Worm (Caenorhabditis elegans) whole organism, L1 larva: ENCODE data around the gene C50E3.9.
A peak's percentile ranks its signal among the peaks of the same experiment; 100 is the strongest.

Source experiments
- C04F5.9 ChIP-seq: sonication (generic microtip); optimal IDR thresholded peaks from 2 replicates; lab custom pipeline; 2016; ENCODE audit warnings: missing genetic modification characterization, missing compliant biosample characterization
- C34B4.2 ChIP-seq: sonication (generic microtip); optimal IDR thresholded peaks from 2 replicates; lab custom pipeline; 2017; ENCODE audit warnings: mild to moderate bottlenecking, missing genetic modification characterization, missing compliant biosample characterization
- F16B12.6 ChIP-seq: fragments of 150-350 bp; optimal IDR thresholded peaks from 2 replicates; lab custom pipeline; 2014; ENCODE audit warnings: missing biosample characterization, missing genetic modification characterization
- Y116A8C.19 ChIP-seq: sonication (generic microtip); optimal IDR thresholded peaks from 2 replicates; lab custom pipeline; 2016; ENCODE audit warnings: missing compliant biosample characterization, missing genetic modification characterization, borderline replicate concordance
- aha-1 ChIP-seq: fragments of 150-350 bp; optimal IDR thresholded peaks from 2 replicates; lab custom pipeline; 2014; ENCODE audit warnings: missing biosample characterization, missing genetic modification characterization
- alr-1 ChIP-seq: fragments of 200-800 bp; sonication (Bioruptor generic); optimal IDR thresholded peaks from 2 replicates; lab custom pipeline; 2018; ENCODE audit warnings: borderline replicate concordance, mild to moderate bottlenecking, missing genetic modification characterization, missing compliant biosample characterization
- blmp-1 ChIP-seq: fragments of 150-350 bp; optimal IDR thresholded peaks from 2 replicates; lab custom pipeline; 2014; ENCODE audit warnings: missing biosample characterization, missing genetic modification characterization
- ceh-82 ChIP-seq, 3 experiments: fragments of 150-350 bp in 1 of 3; sonication (generic microtip) in 2 of 3; optimal IDR thresholded peaks; 2 replicates each; lab custom pipeline; 2014 to 2017; ENCODE audit warnings: missing biosample characterization in 3 of 3, missing genetic modification characterization in 3 of 3
- ceh-88 ChIP-seq: fragments of 200-800 bp; sonication (Bioruptor generic); IDR thresholded peaks from 2 replicates; pipeline ENCODE4 v1.3.6; 2022; ENCODE audit warnings: missing genetic modification characterization, missing compliant biosample characterization
- dsc-1 ChIP-seq: sonication (generic microtip); optimal IDR thresholded peaks from 2 replicates; lab custom pipeline; 2016; ENCODE audit warnings: mild to moderate bottlenecking, missing genetic modification characterization, missing compliant biosample characterization
- efl-1 ChIP-seq, 4 experiments: fragments of 150-350 bp; optimal IDR thresholded peaks in 3 of 4; peaks in 1 of 4; 1 replicate in 1 of 4; 2 replicates in 3 of 4; lab custom pipeline; 2014; ENCODE audit warnings: missing biosample characterization in 2 of 4, missing genetic modification characterization in 2 of 4, missing genetic modification reagents in 2 of 4
- egl-27 ChIP-seq, 2 experiments: fragments of 150-350 bp in 1 of 2; sonication (generic microtip); optimal IDR thresholded peaks; 3 replicates each; lab custom pipeline; 2017 to 2018; ENCODE audit warnings: missing biosample characterization in 2 of 2, missing genetic modification characterization in 2 of 2, missing genetic modification reagents in 2 of 2
- elt-3 ChIP-seq, 6 experiments: fragments of 150-350 bp in 1 of 6; sonication (generic microtip); optimal IDR thresholded peaks; 2 replicates each; lab custom pipeline; 2017 to 2018; ENCODE audit warnings: missing biosample characterization in 6 of 6, missing genetic modification characterization in 6 of 6, inconsistent platforms in 1 of 6
- fkh-4 ChIP-seq: sonication (generic microtip); optimal IDR thresholded peaks from 2 replicates; lab custom pipeline; 2016; ENCODE audit warnings: missing compliant biosample characterization, missing genetic modification characterization, borderline replicate concordance
- fkh-8 ChIP-seq: sonication (generic microtip); optimal IDR thresholded peaks from 2 replicates; lab custom pipeline; 2016; ENCODE audit warnings: mild to moderate bottlenecking, missing genetic modification characterization, missing compliant biosample characterization
- fos-1 ChIP-seq: fragments of 150-350 bp; optimal IDR thresholded peaks from 2 replicates; lab custom pipeline; 2014; ENCODE audit warnings: missing biosample characterization, missing genetic modification characterization
- grh-1 ChIP-seq: fragments of 200-800 bp; sonication (Bioruptor generic); IDR thresholded peaks from 2 replicates; pipeline ENCODE4 v1.3.6; 2022; ENCODE audit warnings: missing genetic modification reagents, missing genetic modification characterization, missing compliant biosample characterization
- hpl-2 ChIP-seq: fragments of 150-350 bp; optimal IDR thresholded peaks from 2 replicates; lab custom pipeline; 2014; ENCODE audit warnings: missing biosample characterization, missing genetic modification reagents, missing genetic modification characterization
- irx-1 ChIP-seq: sonication (generic microtip); optimal IDR thresholded peaks from 2 replicates; lab custom pipeline; 2016; ENCODE audit warnings: missing genetic modification characterization, missing compliant biosample characterization
- isw-1 ChIP-seq: fragments of 200-800 bp; sonication (Bioruptor generic); IDR thresholded peaks from 2 replicates; pipeline ENCODE4 v1.3.6; 2022; ENCODE audit warnings: missing genetic modification characterization, missing compliant biosample characterization
- lin-14 ChIP-seq: fragments of 200-800 bp; sonication (Bioruptor generic); optimal IDR thresholded peaks from 2 replicates; lab custom pipeline; 2018; ENCODE audit warnings: mild to moderate bottlenecking, missing genetic modification characterization, moderate library complexity, missing compliant biosample characterization
- lin-15B ChIP-seq: fragments of 150-350 bp; sonication (generic microtip); optimal IDR thresholded peaks from 3 replicates; lab custom pipeline; 2014; ENCODE audit warnings: missing biosample characterization, missing genetic modification characterization
- lin-39 ChIP-seq: fragments of 150-350 bp; optimal IDR thresholded peaks from 2 replicates; lab custom pipeline; 2014; ENCODE audit warnings: missing biosample characterization, missing genetic modification reagents, missing genetic modification characterization
- lsy-2 ChIP-seq, 2 experiments: fragments of 150-350 bp; optimal IDR thresholded peaks; 2 replicates each; lab custom pipeline; 2014; ENCODE audit warnings: missing biosample characterization in 2 of 2, missing genetic modification characterization in 2 of 2
- mdl-1 ChIP-seq, 2 experiments: fragments of 150-350 bp; optimal IDR thresholded peaks; 2 replicates each; lab custom pipeline; 2014 to 2017; ENCODE audit warnings: missing biosample characterization in 2 of 2, missing genetic modification characterization in 2 of 2, inconsistent platforms in 1 of 2
- mef-2 ChIP-seq: fragments of 150-350 bp; optimal IDR thresholded peaks from 2 replicates; lab custom pipeline; 2014; ENCODE audit warnings: missing biosample characterization, missing genetic modification characterization
- nhr-12 ChIP-seq: sonication (generic microtip); optimal IDR thresholded peaks from 2 replicates; lab custom pipeline; 2017; ENCODE audit warnings: missing biosample characterization, missing genetic modification characterization
- nhr-19 ChIP-seq: fragments of 200-800 bp; sonication (Bioruptor generic); conservative IDR thresholded peaks from 2 replicates; pipeline ENCODE4 v1.3.6; 2022; ENCODE audit warnings: missing genetic modification characterization, missing compliant biosample characterization
- nhr-237 ChIP-seq: fragments of 150-350 bp; optimal IDR thresholded peaks from 2 replicates; lab custom pipeline; 2014; ENCODE audit warnings: missing biosample characterization, missing genetic modification characterization
- nhr-84 ChIP-seq: sonication (generic microtip); optimal IDR thresholded peaks from 2 replicates; lab custom pipeline; 2017; ENCODE audit warnings: missing biosample characterization, missing genetic modification characterization
- nhr-90 ChIP-seq: sonication (generic microtip); optimal IDR thresholded peaks from 2 replicates; lab custom pipeline; 2016; ENCODE audit warnings: mild to moderate bottlenecking, missing genetic modification characterization, missing compliant biosample characterization; ENCODE audit not compliant: poor library complexity
- pag-3 ChIP-seq: sonication (generic microtip); optimal IDR thresholded peaks from 2 replicates; lab custom pipeline; 2017; ENCODE audit warnings: missing genetic modification characterization, mild to moderate bottlenecking, missing compliant biosample characterization, antibody characterized with exemption, borderline replicate concordance; ENCODE audit not compliant: insufficient read depth
- sox-4 ChIP-seq: sonication (generic microtip); optimal IDR thresholded peaks from 2 replicates; lab custom pipeline; 2016; ENCODE audit warnings: missing genetic modification characterization, missing compliant biosample characterization
- sup-37 ChIP-seq: fragments of 200-800 bp; sonication (Bioruptor generic); optimal IDR thresholded peaks from 2 replicates; lab custom pipeline; 2018; ENCODE audit warnings: mild to moderate bottlenecking, missing genetic modification characterization, missing compliant biosample characterization
- swsn-7 ChIP-seq: sonication (generic microtip); optimal IDR thresholded peaks from 2 replicates; lab custom pipeline; 2016; ENCODE audit warnings: missing genetic modification characterization, missing compliant biosample characterization
- tbx-2 ChIP-seq: sonication (generic microtip); optimal IDR thresholded peaks from 2 replicates; lab custom pipeline; 2016; ENCODE audit warnings: missing genetic modification characterization, missing compliant biosample characterization
- unc-130 ChIP-seq: fragments of 150-350 bp; optimal IDR thresholded peaks from 2 replicates; lab custom pipeline; 2017; ENCODE audit warnings: missing biosample characterization, missing genetic modification characterization, inconsistent platforms
- unc-62 ChIP-seq: fragments of 150-350 bp; optimal IDR thresholded peaks from 2 replicates; lab custom pipeline; 2014; ENCODE audit warnings: missing biosample characterization, missing genetic modification reagents, missing genetic modification characterization
- unc-86 ChIP-seq: sonication (generic microtip); optimal IDR thresholded peaks from 2 replicates; lab custom pipeline; 2016; ENCODE audit warnings: missing genetic modification characterization, missing compliant biosample characterization
- vab-15 ChIP-seq: sonication (generic microtip); optimal IDR thresholded peaks from 2 replicates; lab custom pipeline; 2017; ENCODE audit warnings: missing genotype, mild to moderate bottlenecking, missing genetic modification characterization, missing compliant biosample characterization
- xbp-1 ChIP-seq: sonication (generic microtip); optimal IDR thresholded peaks from 2 replicates; lab custom pipeline; 2016; ENCODE audit warnings: missing genetic modification characterization, missing compliant biosample characterization
- ztf-11 ChIP-seq, 2 experiments: sonication (generic microtip); optimal IDR thresholded peaks; 2 replicates each; lab custom pipeline; 2016 to 2017; ENCODE audit warnings: missing genetic modification characterization in 2 of 2, missing biosample characterization in 1 of 2, missing compliant biosample characterization in 1 of 2

Gene C50E3.9

DNA sequence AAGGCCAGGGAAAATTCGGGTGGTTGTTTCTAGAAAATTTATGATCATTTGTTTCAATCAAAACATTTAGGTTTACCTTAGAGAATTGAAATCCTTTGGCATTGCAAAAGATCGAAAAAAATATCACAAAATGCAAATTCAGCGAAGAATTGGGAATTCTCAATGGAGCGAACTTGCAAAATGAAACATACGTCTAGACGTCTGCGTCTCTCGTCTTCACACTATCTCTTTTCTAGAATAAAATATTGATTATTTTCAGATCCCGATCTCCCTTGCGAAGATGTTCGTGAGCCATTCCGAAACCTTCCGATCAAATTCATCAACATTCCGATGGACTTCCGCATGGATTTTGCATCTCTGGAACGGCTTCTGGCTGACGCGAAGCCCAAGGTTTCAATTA, 19.7 kb downstream of the C50E3.9 start, which contains the start of gene ets-6 (continued):
- TF ChIP-seq fkh-4 (tag; lab: Kevin White, UChicago) (no peak), hpl-2 (no peak), nhr-84 (no peak), egl-27 (tag; optimal IDR thresholded peaks at IDR 0.05; lab: Kevin White, UChicago) (no peak), lin-15B (tag; lab: Kevin White, UChicago) (peak; percentile 2), lsy-2 (tag; optimal IDR thresholded peaks at IDR 0.05; lab: Kevin White, UChicago) (peak; percentile 66 to 77), sup-37 (GFP tag; lab: Kevin White, UChicago) (no peak), fkh-8 (no peak), xbp-1 (tag; lab: Kevin White, UChicago) (peak; percentile 55), nhr-90 (tag; lab: Kevin White, UChicago) (peak; percentile 46), mdl-1 (tag; optimal IDR thresholded peaks at IDR 0.05; lab: Kevin White, UChicago) (no peak), swsn-7 (peak; percentile 62), alr-1 (tag; lab: Kevin White, UChicago) (no peak), lin-14 (GFP tag; lab: Kevin White, UChicago) (no peak), dsc-1 (tag; lab: Kevin White, UChicago) (peak; percentile 44), aha-1 (tag; lab: Kevin White, UChicago) (no peak), tbx-2 (tag; lab: Kevin White, UChicago) (peak; percentile 54), lin-39 (tag; lab: Kevin White, UChicago) (peak; percentile 25), Y116A8C.19 (tag; lab: Kevin White, UChicago) (no peak), efl-1 (optimal IDR thresholded peaks at IDR 0.05; lab: Kevin White, UChicago) (peak; percentile 75 to 77), efl-1 (GFP tag; optimal IDR thresholded peaks at IDR 0.05 in 1 of 2; lab: Kevin White, UChicago) (peak; percentile 67 to 96), F16B12.6 (tag; lab: Kevin White, UChicago) (no peak), C04F5.9 (tag; lab: Kevin White, UChicago) (no peak), nhr-237 (tag; lab: Kevin White, UChicago) (no peak), unc-62 (GFP tag; lab: Kevin White, UChicago) (no peak), mef-2 (tag; lab: Kevin White, UChicago) (no peak), unc-86 (tag; lab: Kevin White, UChicago) (peak; percentile 43), grh-1 (GFP tag; lab: Robert Waterston, UW) (no peak), C34B4.2 (tag; lab: Kevin White, UChicago) (no peak), elt-3 (tag; optimal IDR thresholded peaks at IDR 0.05; lab: Kevin White, UChicago) (peak in 2 of 6 experiments; percentile 12 to 34), ceh-88 (GFP tag; lab: Robert Waterston, UW) (no peak), irx-1 (tag; lab: Kevin White, UChicago) (no peak), isw-1 (GFP tag; lab: Robert Waterston, UW) (no peak), unc-130 (no peak), nhr-12 (tag; lab: Kevin White, UChicago) (no peak), sox-4 (tag; lab: Kevin White, UChicago) (no peak), fos-1 (tag; lab: Kevin White, UChicago) (peak; percentile 37), ceh-82 (tag; optimal IDR thresholded peaks at IDR 0.05; lab: Kevin White, UChicago) (peak in 2 of 3 experiments; percentile 26 to 27), nhr-19 (GFP tag; lab: Robert Waterston, UW) (peak; percentile 54), blmp-1 (tag; lab: Kevin White, UChicago) (peak; percentile 20), vab-15 (tag; lab: Kevin White, UChicago) (no peak), pag-3 (tag; lab: Kevin White, UChicago) (no peak), ztf-11 (tag; optimal IDR thresholded peaks at IDR 0.05; lab: Kevin White, UChicago) (no peak)
